Worm (Caenorhabditis elegans): Measurements from ENCODE around the gene subs-4.

- TF ChIP-seq him-1 (tag; optimal IDR thresholded peaks at IDR 0.05) (no peak), dao-5 (tag; optimal IDR thresholded peaks at IDR 0.05) (no peak), W03F9.2 (tag; optimal IDR thresholded peaks at IDR 0.05) (no peak)
These were observed 23.7 kb upstream of the subs-4 start for ce11 chrIII:11358273-11358672.
